Fruit fly (Drosophila melanogaster) whole organism, embryonic: Measurements from ENCODE around the gene arm.

ENCODE experiments used
- BEAF-32 ChIP-seq: fragments of 200-800 bp; sonication (Bioruptor generic); optimal IDR thresholded peaks from 3 replicates; lab custom pipeline; 2017; ENCODE audit warnings: missing biosample characterization, missing genetic modification characterization, mild to moderate bottlenecking, moderate library complexity, missing genetic modification reagents
- Bteb2 ChIP-seq: fragments of 200-800 bp; sonication (Bioruptor generic); optimal IDR thresholded peaks from 2 replicates; lab custom pipeline; 2016; ENCODE audit warnings: missing biosample characterization, missing genetic modification characterization
- CG11504 ChIP-seq: fragments of 200-800 bp; sonication (Bioruptor generic); optimal IDR thresholded peaks from 3 replicates; lab custom pipeline; 2019; ENCODE audit warnings: missing biosample characterization, mild to moderate bottlenecking, missing genetic modification characterization, moderate library complexity
- CG11560 ChIP-seq: fragments of 200-800 bp; sonication (Bioruptor generic); IDR thresholded peaks from 3 replicates; pipeline ENCODE4 v1.3.6; 2022; ENCODE audit warnings: missing biosample characterization, missing genetic modification characterization
- CG12299 ChIP-seq: fragments of 200-800 bp; sonication (Bioruptor generic); optimal IDR thresholded peaks from 2 replicates; lab custom pipeline; 2018; ENCODE audit warnings: missing biosample characterization, mild to moderate bottlenecking, missing genetic modification characterization
- CG13624 ChIP-seq: fragments of 200-800 bp; sonication (Bioruptor generic); optimal IDR thresholded peaks from 2 replicates; lab custom pipeline; 2016; ENCODE audit warnings: missing biosample characterization, missing genetic modification characterization
- CG13894 ChIP-seq: fragments of 200-800 bp; sonication (Bioruptor generic); optimal IDR thresholded peaks from 3 replicates; lab custom pipeline; 2018; ENCODE audit warnings: missing biosample characterization, mild to moderate bottlenecking, missing genetic modification characterization, moderate library complexity
- CG17568 ChIP-seq: fragments of 200-800 bp; sonication (Bioruptor generic); optimal IDR thresholded peaks from 2 replicates; lab custom pipeline; 2018; ENCODE audit warnings: missing biosample characterization, mild to moderate bottlenecking, missing genetic modification characterization, moderate library complexity
- CG17802 ChIP-seq: fragments of 200-800 bp; sonication (Bioruptor generic); optimal IDR thresholded peaks from 2 replicates; lab custom pipeline; 2018; ENCODE audit warnings: missing biosample characterization, mild to moderate bottlenecking, missing genetic modification characterization, moderate library complexity
- CG1792 ChIP-seq: fragments of 200-800 bp; sonication (Bioruptor generic); optimal IDR thresholded peaks from 2 replicates; lab custom pipeline; 2016; ENCODE audit warnings: missing biosample characterization, missing genetic modification characterization
- CG2120 ChIP-seq: fragments of 200-800 bp; sonication (Bioruptor generic); optimal IDR thresholded peaks from 3 replicates; lab custom pipeline; 2016; ENCODE audit warnings: missing biosample characterization, missing genetic modification characterization
- CG32772 ChIP-seq: fragments of 200-800 bp; sonication (Bioruptor generic); IDR thresholded peaks from 2 replicates; pipeline ENCODE4 v1.3.6; 2022; ENCODE audit warnings: missing biosample characterization, missing genetic modification characterization
- CG33213 ChIP-seq: fragments of 200-800 bp; sonication (Bioruptor generic); optimal IDR thresholded peaks from 3 replicates; lab custom pipeline; 2016; ENCODE audit warnings: missing biosample characterization, missing genetic modification characterization
- CG3726 ChIP-seq: fragments of 200-800 bp; sonication (Bioruptor generic); IDR thresholded peaks from 3 replicates; pipeline ENCODE4, ENCODE4 v1.3.6; 2022; ENCODE audit warnings: missing biosample characterization, missing genetic modification characterization
- CG43689 ChIP-seq: fragments of 200-800 bp; sonication (Bioruptor generic); IDR thresholded peaks from 2 replicates; pipeline ENCODE4 v1.3.6; 2022; ENCODE audit warnings: missing biosample characterization, missing genetic modification characterization
- CG4404 ChIP-seq: fragments of 200-800 bp; sonication (Bioruptor generic); IDR thresholded peaks from 2 replicates; pipeline ENCODE4 v1.3.6; 2022; ENCODE audit warnings: missing biosample characterization, missing genetic modification characterization
- CG4424 ChIP-seq: fragments of 200-800 bp; sonication (Bioruptor generic); optimal IDR thresholded peaks from 3 replicates; lab custom pipeline; 2016; ENCODE audit warnings: missing biosample characterization, missing genetic modification characterization
- CG4854 ChIP-seq: fragments of 200-800 bp; sonication (Bioruptor generic); optimal IDR thresholded peaks from 2 replicates; lab custom pipeline; 2016; ENCODE audit warnings: missing biosample characterization, missing genetic modification characterization, inconsistent platforms
- CG5180 ChIP-seq: fragments of 200-800 bp; sonication (Bioruptor generic); optimal IDR thresholded peaks from 3 replicates; lab custom pipeline; 2017; ENCODE audit warnings: missing biosample characterization, missing genetic modification characterization, mild to moderate bottlenecking, moderate library complexity, missing genetic modification reagents
- CG9609 ChIP-seq: fragments of 200-800 bp; sonication (Bioruptor generic); optimal IDR thresholded peaks from 3 replicates; lab custom pipeline; 2016; ENCODE audit warnings: missing biosample characterization, missing genetic modification characterization
- CG9727 ChIP-seq: fragments of 200-800 bp; sonication (Bioruptor generic); optimal IDR thresholded peaks from 3 replicates; lab custom pipeline; 2017; ENCODE audit warnings: missing biosample characterization, mild to moderate bottlenecking, missing genetic modification characterization
- Dip2 ChIP-seq: fragments of 200-800 bp; sonication (Bioruptor generic); IDR thresholded peaks from 2 replicates; pipeline ENCODE4 v1.3.6; 2022; ENCODE audit warnings: missing biosample characterization, missing genetic modification characterization
- E2f2 ChIP-seq: fragments of 200-800 bp; sonication (Bioruptor generic); IDR thresholded peaks from 2 replicates; pipeline ENCODE4 v1.3.6; 2022; ENCODE audit warnings: missing biosample characterization, missing genetic modification characterization
- Fer2 ChIP-seq: fragments of 200-800 bp; sonication (Bioruptor generic); optimal IDR thresholded peaks from 2 replicates; lab custom pipeline; 2018; ENCODE audit warnings: missing biosample characterization, mild to moderate bottlenecking, missing genetic modification characterization, moderate library complexity
- HmgZ ChIP-seq: fragments of 200-800 bp; sonication (Bioruptor generic); optimal IDR thresholded peaks from 2 replicates; lab custom pipeline; 2018; ENCODE audit warnings: missing biosample characterization, mild to moderate bottlenecking, missing genetic modification characterization
- MTF-1 ChIP-seq: fragments of 200-800 bp; sonication (Bioruptor generic); optimal IDR thresholded peaks from 2 replicates; lab custom pipeline; 2018; ENCODE audit warnings: missing biosample characterization, mild to moderate bottlenecking, missing genetic modification characterization, borderline replicate concordance
- Med ChIP-seq: fragments of 200-800 bp; sonication (Bioruptor generic); peaks from one replicate; lab custom pipeline; 2016; ENCODE audit warnings: missing biosample characterization, missing genetic modification characterization, mild to moderate bottlenecking, inconsistent platforms, moderate library complexity
- NC2β ChIP-seq: fragments of 200-800 bp; sonication (Bioruptor generic); optimal IDR thresholded peaks from 2 replicates; lab custom pipeline; 2016; ENCODE audit warnings: missing biosample characterization, missing genetic modification characterization
- PHDP ChIP-seq: fragments of 200-800 bp; sonication (Bioruptor generic); optimal IDR thresholded peaks from 3 replicates; lab custom pipeline; 2018; ENCODE audit warnings: missing biosample characterization, mild to moderate bottlenecking, missing genetic modification characterization, moderate library complexity
- Poxn ChIP-seq: fragments of 200-800 bp; sonication (Bioruptor generic); IDR thresholded peaks from 2 replicates; pipeline ENCODE4 v1.3.6; 2022; ENCODE audit warnings: missing biosample characterization, missing genetic modification characterization
- Rfx ChIP-seq: fragments of 200-800 bp; sonication (Bioruptor generic); IDR thresholded peaks from 2 replicates; pipeline ENCODE4 v1.3.6; 2022; ENCODE audit warnings: missing biosample characterization, missing genetic modification characterization
- Vsx1 ChIP-seq: fragments of 200-800 bp; sonication (Bioruptor generic); optimal IDR thresholded peaks from 2 replicates; lab custom pipeline; 2017; ENCODE audit warnings: missing biosample characterization, mild to moderate bottlenecking, missing genetic modification characterization, missing genetic modification reagents
- Xrp1 ChIP-seq: fragments of 200-800 bp; sonication (Bioruptor generic); IDR thresholded peaks from 2 replicates; pipeline ENCODE4 v1.3.6; 2022; ENCODE audit warnings: missing biosample characterization, missing genetic modification characterization
- abd-A ChIP-seq: fragments of 200-800 bp; sonication (Bioruptor generic); optimal IDR thresholded peaks from 3 replicates; lab custom pipeline; 2019; ENCODE audit warnings: missing biosample characterization, mild to moderate bottlenecking, missing genetic modification characterization, moderate library complexity
- bowl ChIP-seq: fragments of 200-800 bp; sonication (Bioruptor generic); IDR thresholded peaks from 2 replicates; pipeline ENCODE4 v1.3.6; 2022; ENCODE audit warnings: missing biosample characterization, missing genetic modification characterization
- dan ChIP-seq: fragments of 200-800 bp; sonication (Bioruptor generic); IDR thresholded peaks from 2 replicates; pipeline ENCODE4 v1.3.6; 2022; ENCODE audit warnings: missing biosample characterization, missing genetic modification characterization
- ewg ChIP-seq: fragments of 200-800 bp; sonication (Bioruptor generic); optimal IDR thresholded peaks from 3 replicates; lab custom pipeline; 2017; ENCODE audit warnings: mild to moderate bottlenecking, missing biosample characterization, missing genetic modification reagents, missing genetic modification characterization
- exex ChIP-seq: fragments of 200-800 bp; sonication (Bioruptor generic); optimal IDR thresholded peaks from 4 replicates; lab custom pipeline; 2018; ENCODE audit warnings: missing biosample characterization, mild to moderate bottlenecking, missing genetic modification characterization, moderate library complexity
- fd64A ChIP-seq: fragments of 200-800 bp; sonication (Bioruptor generic); optimal IDR thresholded peaks from 3 replicates; lab custom pipeline; 2018; ENCODE audit warnings: missing biosample characterization, mild to moderate bottlenecking, missing genetic modification characterization
- gcm2 ChIP-seq: fragments of 200-800 bp; sonication (Bioruptor generic); optimal IDR thresholded peaks from 2 replicates; lab custom pipeline; 2016; ENCODE audit warnings: missing biosample characterization, missing genetic modification characterization
- kay ChIP-seq: fragments of 200-800 bp; sonication (Bioruptor generic); optimal IDR thresholded peaks from 2 replicates; lab custom pipeline; 2016; ENCODE audit warnings: missing biosample characterization, missing genetic modification characterization
- mam ChIP-seq: fragments of 200-800 bp; sonication (Bioruptor generic); optimal IDR thresholded peaks from 3 replicates; lab custom pipeline; 2016; ENCODE audit warnings: missing biosample characterization, missing genetic modification characterization
- mirr ChIP-seq: fragments of 200-800 bp; sonication (Bioruptor generic); optimal IDR thresholded peaks from 3 replicates; lab custom pipeline; 2018; ENCODE audit warnings: missing biosample characterization, mild to moderate bottlenecking, missing genetic modification characterization
- org-1 ChIP-seq: fragments of 200-800 bp; sonication (Bioruptor generic); optimal IDR thresholded peaks from 2 replicates; lab custom pipeline; 2017; ENCODE audit warnings: missing biosample characterization, missing genetic modification characterization
- seq ChIP-seq: fragments of 200-800 bp; sonication (Bioruptor generic); IDR thresholded peaks from 2 replicates; pipeline ENCODE4 v1.3.6; 2022; ENCODE audit warnings: missing biosample characterization, missing genetic modification characterization
- sisA ChIP-seq: fragments of 200-800 bp; sonication (Bioruptor generic); IDR thresholded peaks from 2 replicates; pipeline ENCODE4 v1.3.6; 2022; ENCODE audit warnings: missing biosample characterization, missing genetic modification characterization
- slbo ChIP-seq: fragments of 200-800 bp; sonication (Bioruptor generic); IDR thresholded peaks from 2 replicates; pipeline ENCODE4 v1.3.6; 2022; ENCODE audit warnings: missing biosample characterization, missing genetic modification characterization
- stwl ChIP-seq: fragments of 200-800 bp; sonication (Bioruptor generic); optimal IDR thresholded peaks from 3 replicates; lab custom pipeline; 2018; ENCODE audit warnings: missing biosample characterization, mild to moderate bottlenecking, missing genetic modification characterization, moderate library complexity
- vvl ChIP-seq: fragments of 200-800 bp; sonication (Bioruptor generic); IDR thresholded peaks from 2 replicates; pipeline ENCODE4 v1.3.6; 2022; ENCODE audit warnings: missing biosample characterization, missing genetic modification characterization
- yki ChIP-seq: fragments of >200 bp; optimal IDR thresholded peaks from 3 replicates; lab custom pipeline; 2018
- zfh2 ChIP-seq: fragments of 200-800 bp; sonication (Bioruptor generic); optimal IDR thresholded peaks from 2 replicates; lab custom pipeline; 2016; ENCODE audit warnings: missing biosample characterization, missing genetic modification characterization

arm gene

DNA sequence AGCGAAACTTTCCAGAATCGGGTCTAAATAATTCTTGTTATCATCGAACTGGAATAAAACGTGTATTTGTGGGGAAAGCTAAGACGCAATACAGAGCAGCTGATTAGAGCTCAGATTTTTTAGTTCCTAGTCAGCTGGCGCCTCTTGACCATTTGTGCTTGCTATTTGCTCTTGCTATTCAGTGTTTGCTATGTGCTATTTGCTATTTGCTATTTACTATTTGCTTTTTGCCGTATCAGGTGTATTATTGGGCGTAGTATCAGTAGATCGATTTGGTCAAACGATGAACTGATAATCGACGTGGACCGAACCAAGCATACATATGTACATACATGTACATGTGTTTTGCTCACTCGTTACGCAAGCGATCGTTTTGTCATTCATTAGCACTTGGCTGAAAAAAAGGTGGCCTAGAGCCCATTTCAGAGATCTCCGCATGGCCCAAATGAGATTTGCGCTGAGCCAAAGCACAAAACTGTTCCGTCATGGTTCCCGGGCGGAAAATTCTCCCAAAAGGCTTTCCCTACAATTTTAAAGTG lies 55.0 kb downstream of the arm start (continued):
- TF ChIP-seq CG43689 (GFP tag; lab: Robert Waterston, UW): peak; percentile 44; the same call in 1 of the 2 replicates
- peak; percentile 35 for TF ChIP-seq vvl (GFP tag; lab: Robert Waterston, UW)
- TF ChIP-seq E2f2 (GFP tag; lab: Robert Waterston, UW): peak; percentile 38; the same call in 1 of the 2 replicates
- peak; percentile 87 for TF ChIP-seq CG1792 (GFP tag; lab: Kevin White, UChicago)
- TF ChIP-seq seq (GFP tag; lab: Robert Waterston, UW): peak; percentile 82
- no peak for TF ChIP-seq BEAF-32 (GFP tag; lab: Kevin White, UChicago)
- TF ChIP-seq CG12299: peak; percentile 27
- 0 out of 3 replicates have a peak, but pooled peaks have one; percentile 25 for TF ChIP-seq CG3726 (GFP tag; lab: Robert Waterston, UW)
- TF ChIP-seq CG17568: peak; percentile 43
- TF ChIP-seq CG9609 (GFP tag; lab: Kevin White, UChicago): peak; percentile 35
- no peak for TF ChIP-seq kay (GFP tag; lab: Kevin White, UChicago)
- TF ChIP-seq CG11560 (tag; lab: Robert Waterston, UW): no peak
- TF ChIP-seq Poxn (GFP tag; lab: Robert Waterston, UW): no peak
- TF ChIP-seq exex (tag; lab: Kevin White, UChicago): peak; percentile 72
- no peak for TF ChIP-seq abd-A (tag; lab: Kevin White, UChicago)
- peak; percentile 15 for TF ChIP-seq ewg (GFP tag; lab: Kevin White, UChicago)
- peak; percentile 13 for TF ChIP-seq CG4854 (GFP tag; lab: Kevin White, UChicago)
- TF ChIP-seq Rfx: peak; percentile 72; the same call in 1 of the 2 replicates
- TF ChIP-seq gcm2 (GFP tag; lab: Kevin White, UChicago): no peak
- 0 out of 2 replicates have a peak, but pooled peaks have one; percentile 36 for TF ChIP-seq Xrp1 (GFP tag; lab: Robert Waterston, UW)
- TF ChIP-seq CG11504 (tag; lab: Kevin White, UChicago): peak; percentile 31
- TF ChIP-seq MTF-1 (GFP tag; lab: Kevin White, UChicago): no peak
- TF ChIP-seq sisA (GFP tag; lab: Robert Waterston, UW): no peak
- TF ChIP-seq Med (GFP tag; lab: Kevin White, UChicago): peak; percentile 93
- TF ChIP-seq Fer2 (tag; lab: Kevin White, UChicago): peak; percentile 3
- TF ChIP-seq CG33213 (GFP tag; lab: Kevin White, UChicago): peak; percentile 50
- peak; percentile 41 for TF ChIP-seq mirr
- TF ChIP-seq CG2120 (GFP tag; lab: Kevin White, UChicago): peak; percentile 78
- TF ChIP-seq HmgZ (tag; lab: Kevin White, UChicago): peak; percentile 68
- no peak for TF ChIP-seq yki (lab: Kevin White, UChicago)
- TF ChIP-seq zfh2 (GFP tag; lab: Kevin White, UChicago): peak; percentile 12
- peak; percentile 53 for TF ChIP-seq CG9727 (GFP tag; lab: Kevin White, UChicago)
- peak; percentile 41 for TF ChIP-seq mam
- TF ChIP-seq stwl (tag; lab: Kevin White, UChicago): no peak
- TF ChIP-seq dan (GFP tag; lab: Robert Waterston, UW): no peak
- no peak for TF ChIP-seq Dip2 (GFP tag; lab: Robert Waterston, UW)
- TF ChIP-seq PHDP (tag; lab: Kevin White, UChicago): peak; percentile 67
- peak; percentile 31 for TF ChIP-seq CG13894 (tag; lab: Kevin White, UChicago)
- peak; percentile 7 for TF ChIP-seq CG5180 (GFP tag; lab: Kevin White, UChicago)
- TF ChIP-seq bowl: no peak
- peak; percentile 51 for TF ChIP-seq Vsx1 (GFP tag; lab: Kevin White, UChicago)
- no peak for TF ChIP-seq CG32772
- TF ChIP-seq CG4424: no peak
- TF ChIP-seq NC2β (GFP tag; lab: Kevin White, UChicago): peak; percentile 51
- TF ChIP-seq CG13624 (GFP tag; lab: Kevin White, UChicago): peak; percentile 28
- TF ChIP-seq fd64A (GFP tag; lab: Kevin White, UChicago): no peak
- TF ChIP-seq slbo (GFP tag; lab: Robert Waterston, UW): peak; percentile 52
- TF ChIP-seq Bteb2 (GFP tag; lab: Kevin White, UChicago): peak; percentile 22
- TF ChIP-seq org-1 (GFP tag; lab: Kevin White, UChicago): peak; percentile 60
- no peak for TF ChIP-seq CG4404 (GFP tag; lab: Robert Waterston, UW)
- no peak for TF ChIP-seq CG17802
